Fruit fly (Drosophila melanogaster): ENCODE results near the gene nan.

DNA sequence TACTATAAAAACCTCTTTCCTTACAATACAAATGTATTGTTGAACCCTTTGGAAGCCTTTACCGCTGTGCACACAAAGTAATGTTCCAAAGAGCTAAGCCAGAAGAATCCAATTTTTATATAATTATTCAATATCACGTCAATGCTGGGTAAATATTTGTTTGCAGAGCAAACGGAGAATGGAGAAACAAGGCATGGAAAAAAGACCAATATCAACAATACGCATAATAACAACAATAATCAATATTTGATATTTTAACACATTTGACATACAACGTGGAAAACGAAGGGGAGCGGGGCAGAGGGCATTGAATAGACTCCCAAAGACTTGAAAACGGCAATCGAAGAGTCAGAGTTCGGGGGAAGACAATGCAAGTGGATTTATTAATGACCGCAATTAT, 15.3 kb downstream of the nan start:
- TF ChIP-seq psq (optimal IDR thresholded peaks at IDR 0.05), result no peak
- no peak for TF ChIP-seq Dll (optimal IDR thresholded peaks at IDR 0.05)
- TF ChIP-seq CG8478 (optimal IDR thresholded peaks at IDR 0.05), result no peak
- TF ChIP-seq EcR (GFP tag; optimal IDR thresholded peaks at IDR 0.05), result no peak
- TF ChIP-seq pan (optimal IDR thresholded peaks at IDR 0.05), result no peak
- TF ChIP-seq usp (GFP tag; optimal IDR thresholded peaks at IDR 0.05), result no peak

Data from whole organism.